Worm (Caenorhabditis elegans): Measurements from ENCODE around the gene fbxb-62.

DNA sequence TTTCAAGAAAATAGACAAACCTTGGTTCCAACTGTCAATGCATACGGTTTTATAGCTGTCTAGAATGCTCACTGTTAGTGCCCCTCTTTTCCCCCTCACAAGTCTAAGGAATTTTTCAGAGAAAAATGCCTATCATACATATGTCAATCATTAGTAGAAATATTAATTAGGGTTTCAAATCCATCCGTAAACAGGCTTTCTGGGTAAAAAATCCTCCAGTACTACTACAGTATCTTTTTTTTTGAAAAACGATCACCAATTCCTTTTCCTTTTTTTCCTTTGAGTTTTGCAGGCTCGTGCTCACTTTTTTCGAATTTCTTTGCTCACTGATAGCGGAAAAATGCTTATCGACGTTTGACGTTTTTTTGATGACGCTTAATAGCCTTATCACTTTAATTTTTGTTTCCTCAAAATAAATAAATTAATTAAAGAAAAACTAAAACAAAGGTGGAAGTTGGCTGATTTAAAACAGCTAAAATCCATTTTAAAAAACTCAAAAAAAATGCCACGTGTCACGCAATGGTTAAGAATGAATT, 17.7 kb upstream of the fbxb-62 start, which contains the start of gene C43D7.7:
- TF ChIP-seq F37B4.10 (GFP tag; IDR thresholded peaks at IDR 0.05) (no peak), snpc-4 (GFP tag; optimal IDR thresholded peaks at IDR 0.05) (no peak), snpc-4 (tag; optimal IDR thresholded peaks at IDR 0.05) (no peak), ama-1 (optimal IDR thresholded peaks at IDR 0.05) (no peak), ama-1 (GFP tag; optimal IDR thresholded peaks at IDR 0.05) (no peak), ceh-58 (GFP tag; IDR thresholded peaks at IDR 0.05) (no peak), B0035.1 (tag; optimal IDR thresholded peaks at IDR 0.05) (no peak), athp-1 (tag; optimal IDR thresholded peaks at IDR 0.05) (no peak), ekl-4 (GFP tag; IDR thresholded peaks at IDR 0.05) (no peak), bed-2 (GFP tag; IDR thresholded peaks at IDR 0.05) (no peak), ceh-79 (tag; optimal IDR thresholded peaks at IDR 0.05) (no peak), xnd-1 (tag; optimal IDR thresholded peaks at IDR 0.05) (no peak), ets-4 (GFP tag; optimal IDR thresholded peaks at IDR 0.05) (no peak), attf-5 (GFP tag; optimal IDR thresholded peaks at IDR 0.05) (no peak)

Data from whole organism, young adult.